Fruit fly (Drosophila melanogaster) whole organism, wandering third instar larva: ENCODE results near the gene RtcB.

Experiments
- Abd-B ChIP-seq: fragments of >200 bp; optimal IDR thresholded peaks from 2 replicates; lab custom pipeline; 2017; ENCODE audit warnings: missing biosample characterization, missing genetic modification characterization
- HLH106 ChIP-seq: fragments of 200-800 bp; optimal IDR thresholded peaks from 3 replicates; lab custom pipeline; 2019; ENCODE audit warnings: missing biosample characterization, mild to moderate bottlenecking, missing genetic modification characterization, moderate library complexity
- Hr78 ChIP-seq: fragments of >200 bp; optimal IDR thresholded peaks from 2 replicates; lab custom pipeline; 2017; ENCODE audit warnings: missing biosample characterization, missing genetic modification characterization
- OdsH ChIP-seq: fragments of 200-800 bp; sonication (Bioruptor generic); optimal IDR thresholded peaks from 2 replicates; lab custom pipeline; 2016; ENCODE audit warnings: missing biosample characterization, mild to moderate bottlenecking, missing genetic modification characterization
- Rel ChIP-seq, 2 experiments: fragments of 200-800 bp; sonication (Bioruptor generic) in 1 of 2; optimal IDR thresholded peaks; 2 replicates in 1 of 2; 3 replicates in 1 of 2; lab custom pipeline; 2016 to 2019; ENCODE audit warnings: mild to moderate bottlenecking in 2 of 2, missing biosample characterization in 2 of 2, missing genetic modification characterization in 2 of 2, moderate library complexity in 1 of 2
- Vsx2 ChIP-seq: fragments of 200-300, 225-300 bp; sonication (Bioruptor generic); optimal IDR thresholded peaks from 2 replicates; lab custom pipeline; 2018; ENCODE audit warnings: missing biosample characterization, missing genetic modification characterization; ENCODE audit not compliant: partially characterized antibody
- dmrt93B ChIP-seq: fragments of 200-800 bp; sonication (Bioruptor generic); optimal IDR thresholded peaks from 2 replicates; lab custom pipeline; 2018; ENCODE audit warnings: missing biosample characterization, mild to moderate bottlenecking, missing genetic modification characterization
- dsf ChIP-seq: sonication (Bioruptor generic); optimal IDR thresholded peaks from 2 replicates; lab custom pipeline; 2016; ENCODE audit warnings: missing biosample characterization, missing genetic modification characterization, borderline replicate concordance
- h ChIP-seq: fragments of 200-800 bp; sonication (Bioruptor generic); optimal IDR thresholded peaks from 3 replicates; lab custom pipeline; 2016; ENCODE audit warnings: missing biosample characterization, mild to moderate bottlenecking, missing genetic modification characterization
- lola ChIP-seq: fragments of >200 bp; optimal IDR thresholded peaks from 2 replicates; lab custom pipeline; 2017; ENCODE audit warnings: missing biosample characterization, missing genetic modification characterization
- pan ChIP-seq: fragments of >200 bp; optimal IDR thresholded peaks from 2 replicates; lab custom pipeline; 2017
- rgr ChIP-seq: fragments of 200-800 bp; sonication (Bioruptor generic); optimal IDR thresholded peaks from 3 replicates; lab custom pipeline; 2016; ENCODE audit warnings: missing biosample characterization, mild to moderate bottlenecking, missing genetic modification characterization
- sv ChIP-seq: fragments of 200-800 bp; sonication (Bioruptor generic); optimal IDR thresholded peaks from 3 replicates; lab custom pipeline; 2016; ENCODE audit warnings: missing biosample characterization, missing genetic modification characterization

- TF ChIP-seq dmrt93B (GFP tag; lab: Kevin White, UChicago) (no peak), dsf (GFP tag; lab: Kevin White, UChicago) (no peak), Rel (GFP tag; optimal IDR thresholded peaks at IDR 0.05; lab: Kevin White, UChicago) (no peak), Rel (tag; optimal IDR thresholded peaks at IDR 0.05; lab: Kevin White, UChicago) (no peak), Vsx2 (GFP tag; lab: Kevin White, UChicago) (no peak), OdsH (no peak), Hr78 (GFP tag; lab: Kevin White, UChicago) (no peak), Abd-B (no peak), lola (no peak), rgr (GFP tag; lab: Kevin White, UChicago) (no peak), pan (no peak), h (GFP tag; lab: Kevin White, UChicago) (no peak), sv (no peak), HLH106 (tag; lab: Kevin White, UChicago) (no peak)
Measured at dm6 chr2L:19382353-19382752, 48.1 kb upstream of the RtcB start.
